Fruit fly (Drosophila melanogaster): ENCODE measurements around the gene CG42264.

The CG42264 gene

DNA sequence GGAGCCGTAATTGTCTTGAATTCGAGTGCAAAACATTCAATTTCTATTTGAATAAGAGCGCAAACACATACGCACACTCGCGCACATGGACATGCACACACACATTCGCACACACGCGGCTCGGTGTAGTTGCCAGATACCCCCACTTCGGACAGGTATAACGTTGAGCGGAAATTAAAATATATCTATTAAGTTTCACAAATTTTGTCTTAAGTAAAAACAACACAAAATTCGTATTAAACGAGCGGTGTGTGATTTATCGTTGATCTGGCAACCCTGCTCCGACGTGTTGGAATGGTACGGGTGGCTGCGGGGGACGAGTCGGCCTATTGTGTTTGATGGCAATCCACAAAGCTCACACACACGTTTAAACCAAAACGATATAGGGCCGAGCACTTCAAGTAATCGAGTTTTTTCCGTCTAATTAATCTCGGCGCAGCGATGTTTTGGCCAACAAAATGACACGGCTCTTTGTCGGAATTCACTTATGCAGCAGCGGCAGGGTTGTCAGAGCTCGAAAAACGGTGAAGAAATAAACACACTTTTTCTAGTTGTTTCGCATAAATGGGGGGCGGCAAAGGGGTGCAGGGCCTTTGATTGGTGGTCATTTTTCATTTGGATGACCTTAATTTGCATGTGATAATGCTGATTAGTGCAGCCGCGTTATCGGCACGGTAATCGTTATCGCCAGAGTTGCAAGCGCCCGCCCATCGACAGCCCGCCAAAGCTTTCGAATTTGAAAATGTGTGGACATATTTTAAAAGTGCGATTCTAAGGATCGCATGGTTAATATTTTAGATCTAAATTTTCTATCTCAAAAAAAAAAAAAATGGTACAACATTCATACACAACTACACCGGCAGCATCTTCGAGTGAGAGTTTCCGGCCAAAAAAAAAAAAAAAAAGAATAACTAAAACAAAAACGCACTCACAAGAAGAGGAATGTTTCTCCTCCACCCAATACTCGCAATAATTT is 30.3 kb downstream of the CG42264 start (continued):
- TF ChIP-seq Chrac-16 (GFP tag; optimal IDR thresholded peaks at IDR 0.05), result peak; percentile 57
- peak; percentile 50 for TF ChIP-seq slou (GFP tag; optimal IDR thresholded peaks at IDR 0.05)
- TF ChIP-seq NK7.1 (GFP tag; optimal IDR thresholded peaks at IDR 0.05), result no peak
- TF ChIP-seq chm (GFP tag; IDR thresholded peaks at IDR 0.05), result peak; percentile 85
- TF ChIP-seq Awh (GFP tag; IDR thresholded peaks at IDR 0.05), result no peak; the same call in 1 of the 2 replicates
- no peak for TF ChIP-seq Atf3 (GFP tag; optimal IDR thresholded peaks at IDR 0.05)
- TF ChIP-seq Hand (GFP tag; optimal IDR thresholded peaks at IDR 0.05), result peak; percentile 40
- peak; percentile 74 for TF ChIP-seq CG11504 (tag; optimal IDR thresholded peaks at IDR 0.05)
- TF ChIP-seq CG3726 (GFP tag; IDR thresholded peaks at IDR 0.05), result peak; percentile 57; the same call in 1 of the 3 replicates
- peak; percentile 83 for TF ChIP-seq CG9932 (GFP tag; IDR thresholded peaks at IDR 0.05)
- TF ChIP-seq CG12104 (GFP tag; optimal IDR thresholded peaks at IDR 0.05), result peak; percentile 52
- TF ChIP-seq Adf1 (GFP tag; IDR thresholded peaks at IDR 0.05), result no peak; the same call in 1 of the 2 replicates
- TF ChIP-seq CG6683 (GFP tag; optimal IDR thresholded peaks at IDR 0.05), result peak; percentile 48
- peak; percentile 37 for TF ChIP-seq twi (tag; optimal IDR thresholded peaks at IDR 0.05)
- peak; percentile 44 for TF ChIP-seq CG33557 (GFP tag; optimal IDR thresholded peaks at IDR 0.05)
- TF ChIP-seq kni (GFP tag; optimal IDR thresholded peaks at IDR 0.05), result peak; percentile 55
- TF ChIP-seq CG6654 (GFP tag; optimal IDR thresholded peaks at IDR 0.05), result peak; percentile 12
- TF ChIP-seq Gsc (GFP tag; IDR thresholded peaks at IDR 0.05), result no peak
- no peak for TF ChIP-seq Sry-β (GFP tag; optimal IDR thresholded peaks at IDR 0.05)
- TF ChIP-seq gem (tag; optimal IDR thresholded peaks at IDR 0.05), result peak; percentile 83
- peak; percentile 89 for TF ChIP-seq CG11456 (GFP tag; IDR thresholded peaks at IDR 0.05)
- TF ChIP-seq D19A (tag; optimal IDR thresholded peaks at IDR 0.05), result peak; percentile 53
- peak; percentile 80 for TF ChIP-seq CG12659 (GFP tag; optimal IDR thresholded peaks at IDR 0.05)
- TF ChIP-seq sisA (GFP tag; IDR thresholded peaks at IDR 0.05), result peak; percentile 77
- peak; percentile 53 for TF ChIP-seq CG9727 (GFP tag; optimal IDR thresholded peaks at IDR 0.05)
- TF ChIP-seq seq (GFP tag; IDR thresholded peaks at IDR 0.05), result peak; percentile 74
- TF ChIP-seq vvl (GFP tag; IDR thresholded peaks at IDR 0.05), result peak; percentile 84
- peak; percentile 29 for TF ChIP-seq oc (tag; optimal IDR thresholded peaks at IDR 0.05)
- TF ChIP-seq Ets65A (GFP tag), result peak; percentile 90
- peak; percentile 82 for TF ChIP-seq CG15269 (tag; optimal IDR thresholded peaks at IDR 0.05)
- TF ChIP-seq CG17328 (GFP tag; IDR thresholded peaks at IDR 0.05), result peak; percentile 84
- TF ChIP-seq otp (GFP tag; IDR thresholded peaks at IDR 0.05), result peak; percentile 57; the same call in 2 of the 3 replicates
- TF ChIP-seq Jarid2 (GFP tag; optimal IDR thresholded peaks at IDR 0.05), result peak; percentile 55
- TF ChIP-seq CG16779 (GFP tag; IDR thresholded peaks at IDR 0.05), result peak; percentile 83
- TF ChIP-seq nau (GFP tag; optimal IDR thresholded peaks at IDR 0.05), result peak; percentile 24
- peak; percentile 83 for TF ChIP-seq NFAT (GFP tag; IDR thresholded peaks at IDR 0.05)
- TF ChIP-seq danr (GFP tag; IDR thresholded peaks at IDR 0.05), result peak; percentile 56; the same call in 1 of the 2 replicates
- peak; percentile 77 for TF ChIP-seq CG14050 (GFP tag; IDR thresholded peaks at IDR 0.05)
- TF ChIP-seq dan (GFP tag; IDR thresholded peaks at IDR 0.05), result no peak
- TF ChIP-seq CG18262 (tag; optimal IDR thresholded peaks at IDR 0.05), result peak; percentile 59
- TF ChIP-seq shn (GFP tag; optimal IDR thresholded peaks at IDR 0.05), result peak; percentile 25
- TF ChIP-seq cato (GFP tag; optimal IDR thresholded peaks at IDR 0.05; ENCODE audit: borderline replicate concordance), result no peak
- no peak for TF ChIP-seq eve (GFP tag; optimal IDR thresholded peaks at IDR 0.05)
- TF ChIP-seq CG7928 (GFP tag; optimal IDR thresholded peaks at IDR 0.05), result no peak
- peak; percentile 71 for TF ChIP-seq CG6689 (GFP tag; IDR thresholded peaks at IDR 0.05)
- TF ChIP-seq Mrtf (GFP tag; IDR thresholded peaks at IDR 0.05), result peak; percentile 75; the same call in 2 of the 3 replicates
- no peak for TF ChIP-seq eyg (GFP tag; optimal IDR thresholded peaks at IDR 0.05)
- peak; percentile 84 for TF ChIP-seq CG2678 (tag; optimal IDR thresholded peaks at IDR 0.05)
- peak; percentile 71 for TF ChIP-seq tap (tag; optimal IDR thresholded peaks at IDR 0.05)
